Fruit fly (Drosophila melanogaster): ENCODE data around the gene Rb97D.

Gene Rb97D

dm6 chr3R:26881121-26881895, 5.8 kb upstream of the Rb97D start, which contains the start of the genes ro and T48 (continued):
- peak; percentile 93 for TF ChIP-seq CG1603 (tag; optimal IDR thresholded peaks at IDR 0.05)
- peak; percentile 78 for TF ChIP-seq CTCF (GFP tag; optimal IDR thresholded peaks at IDR 0.05)
- TF ChIP-seq CG6654 (GFP tag; optimal IDR thresholded peaks at IDR 0.05), result no peak
- TF ChIP-seq HmgD (GFP tag; optimal IDR thresholded peaks at IDR 0.05), result peak; percentile 91
- no peak for TF ChIP-seq CG3838 (GFP tag; optimal IDR thresholded peaks at IDR 0.05)
- no peak for TF ChIP-seq danr (GFP tag; IDR thresholded peaks at IDR 0.05)
- peak; percentile 5 for TF ChIP-seq gcm (GFP tag; optimal IDR thresholded peaks at IDR 0.05)
- peak; percentile 85 for TF ChIP-seq CG13624 (GFP tag; optimal IDR thresholded peaks at IDR 0.05)
- peak; percentile 99 for TF ChIP-seq Ets97D (GFP tag; optimal IDR thresholded peaks at IDR 0.05)
- TF ChIP-seq dimm (GFP tag; IDR thresholded peaks at IDR 0.05), result no peak
- peak; percentile 72 for TF ChIP-seq NC2β (GFP tag; optimal IDR thresholded peaks at IDR 0.05)
- TF ChIP-seq Dip3 (GFP tag; optimal IDR thresholded peaks at IDR 0.05), result peak; percentile 90
- peak; percentile 38 for TF ChIP-seq CG8944 (GFP tag; optimal IDR thresholded peaks at IDR 0.05)
- TF ChIP-seq pfk (GFP tag; optimal IDR thresholded peaks at IDR 0.05), result no peak
- no peak for TF ChIP-seq CG5953 (GFP tag; IDR thresholded peaks at IDR 0.05)
- no peak for TF ChIP-seq CG4328 (GFP tag; optimal IDR thresholded peaks at IDR 0.05)
- peak; percentile 4 for TF ChIP-seq Sry-β (GFP tag; optimal IDR thresholded peaks at IDR 0.05)
- peak; percentile 81 for TF ChIP-seq E2f2 (GFP tag; IDR thresholded peaks at IDR 0.05)
- TF ChIP-seq da (GFP tag; optimal IDR thresholded peaks at IDR 0.05), result no peak
- TF ChIP-seq dpn (GFP tag; optimal IDR thresholded peaks at IDR 0.05), result peak; percentile 52 to 76
- peak; percentile 43 for TF ChIP-seq Blimp-1 (GFP tag; optimal IDR thresholded peaks at IDR 0.05)
- TF ChIP-seq H15 (GFP tag; IDR thresholded peaks at IDR 0.05), result peak; percentile 36; the same call in 1 of the 3 replicates
- TF ChIP-seq CG11247 (GFP tag; IDR thresholded peaks at IDR 0.05), result peak; percentile 53; the same call in 1 of the 2 replicates
- TF ChIP-seq gt (GFP tag; IDR thresholded peaks at IDR 0.05), result no peak
- TF ChIP-seq mirr (GFP tag; optimal IDR thresholded peaks at IDR 0.05), result peak; percentile 29
- peak; percentile 67 for TF ChIP-seq Ptx1 (GFP tag; IDR thresholded peaks at IDR 0.05)
- TF ChIP-seq CG33213 (GFP tag; optimal IDR thresholded peaks at IDR 0.05), result peak; percentile 98
- TF ChIP-seq CG11695 (GFP tag; IDR thresholded peaks at IDR 0.05), result no peak
- TF ChIP-seq unpg (GFP tag; optimal IDR thresholded peaks at IDR 0.05), result peak; percentile 15
- TF ChIP-seq lov (optimal IDR thresholded peaks at IDR 0.05), result no peak
- TF ChIP-seq lov (GFP tag; IDR thresholded peaks at IDR 0.05), result 0 out of 3 replicates have a peak, but pooled peaks have one; percentile 41
- no peak for TF ChIP-seq CG2129 (GFP tag; IDR thresholded peaks at IDR 0.05; ENCODE audit: partially characterized antibody)
- peak; percentile 84 for TF ChIP-seq trem (tag; optimal IDR thresholded peaks at IDR 0.05)
- no peak for TF ChIP-seq Rx (GFP tag; IDR thresholded peaks at IDR 0.05)
- TF ChIP-seq GATAe (GFP tag; conservative IDR thresholded peaks at IDR 0.05), result no peak
- peak; percentile 68 for TF ChIP-seq CG6683 (GFP tag; optimal IDR thresholded peaks at IDR 0.05)
- TF ChIP-seq usp (GFP tag; optimal IDR thresholded peaks at IDR 0.05), result no peak
- peak; percentile 5 for TF ChIP-seq CG30020 (tag; optimal IDR thresholded peaks at IDR 0.05)
- peak; percentile 53; the same call in 1 of the 3 replicates for TF ChIP-seq zfh1 (GFP tag; IDR thresholded peaks at IDR 0.05)
- TF ChIP-seq CG34376 (GFP tag; optimal IDR thresholded peaks at IDR 0.05), result peak; percentile 62
- TF ChIP-seq dan (GFP tag; IDR thresholded peaks at IDR 0.05), result no peak
- no peak for TF ChIP-seq cato (GFP tag; optimal IDR thresholded peaks at IDR 0.05; ENCODE audit: borderline replicate concordance)
- no peak for TF ChIP-seq al (GFP tag; IDR thresholded peaks at IDR 0.05)
- TF ChIP-seq CG6689 (GFP tag; IDR thresholded peaks at IDR 0.05), result no peak
- TF ChIP-seq knrl (GFP tag; IDR thresholded peaks at IDR 0.05; ENCODE audit: partially characterized antibody), result peak; percentile 77
- no peak for TF ChIP-seq Lpt (GFP tag; optimal IDR thresholded peaks at IDR 0.05)
- TF ChIP-seq CG1529 (GFP tag; optimal IDR thresholded peaks at IDR 0.05), result no peak
- TF ChIP-seq CG17361 (GFP tag; IDR thresholded peaks at IDR 0.05), result no peak; the same call in 2 of the 3 replicates
- TF ChIP-seq HLH54F (GFP tag; optimal IDR thresholded peaks at IDR 0.05), result peak; percentile 68
- no peak for TF ChIP-seq h (optimal IDR thresholded peaks at IDR 0.05)
- peak; percentile 46; the same call in 1 of the 3 replicates for TF ChIP-seq CG34422 (GFP tag; IDR thresholded peaks at IDR 0.05)
- TF ChIP-seq fu2 (GFP tag; optimal IDR thresholded peaks at IDR 0.05), result peak; percentile 33
